Worm (Caenorhabditis elegans) whole organism, mixed stage, embryonic: ENCODE data around the gene gst-16.

Experiments used
- ces-1 ChIP-seq: fragments of 150-350 bp; optimal IDR thresholded peaks from 2 replicates; lab custom pipeline; 2014; ENCODE audit warnings: missing biosample characterization, missing genetic modification reagents, missing genetic modification characterization
- drap-1 ChIP-seq: fragments of 200-800 bp; sonication (Bioruptor generic); optimal IDR thresholded peaks from 3 replicates; lab custom pipeline; 2018; ENCODE audit warnings: mild to moderate bottlenecking, missing genetic modification characterization, missing compliant biosample characterization
- elt-3 ChIP-seq: fragments of 150-350 bp; optimal IDR thresholded peaks from 2 replicates; lab custom pipeline; 2014; ENCODE audit warnings: missing biosample characterization, missing genetic modification characterization
- hlh-1 ChIP-seq: fragments of 150-350 bp; optimal IDR thresholded peaks from 2 replicates; lab custom pipeline; 2014; ENCODE audit warnings: missing biosample characterization, missing genetic modification reagents, missing genetic modification characterization
- lin-32 ChIP-seq: fragments of 200-800 bp; sonication (Bioruptor generic); optimal IDR thresholded peaks from 2 replicates; lab custom pipeline; 2018; ENCODE audit warnings: mild to moderate bottlenecking, missing genetic modification characterization, missing compliant biosample characterization
- mab-5 ChIP-seq: fragments of 150-350 bp; optimal IDR thresholded peaks from 2 replicates; lab custom pipeline; 2014; ENCODE audit warnings: missing biosample characterization, missing genetic modification characterization
- nhr-237 ChIP-seq: fragments of 150-350 bp; optimal IDR thresholded peaks from 2 replicates; lab custom pipeline; 2014; ENCODE audit warnings: missing biosample characterization, missing genetic modification characterization
- nhr-28 ChIP-seq: fragments of 150-350 bp; optimal IDR thresholded peaks from 2 replicates; lab custom pipeline; 2014; ENCODE audit warnings: missing biosample characterization, missing genetic modification characterization
- pha-4 ChIP-seq: fragments of 150-350 bp; optimal IDR thresholded peaks from 2 replicates; lab custom pipeline; 2018; ENCODE audit warnings: missing biosample characterization, missing genetic modification reagents, missing genetic modification characterization
- unc-39 ChIP-seq: fragments of 150-350 bp; optimal IDR thresholded peaks from 2 replicates; lab custom pipeline; 2014; ENCODE audit warnings: missing biosample characterization, missing genetic modification characterization

DNA sequence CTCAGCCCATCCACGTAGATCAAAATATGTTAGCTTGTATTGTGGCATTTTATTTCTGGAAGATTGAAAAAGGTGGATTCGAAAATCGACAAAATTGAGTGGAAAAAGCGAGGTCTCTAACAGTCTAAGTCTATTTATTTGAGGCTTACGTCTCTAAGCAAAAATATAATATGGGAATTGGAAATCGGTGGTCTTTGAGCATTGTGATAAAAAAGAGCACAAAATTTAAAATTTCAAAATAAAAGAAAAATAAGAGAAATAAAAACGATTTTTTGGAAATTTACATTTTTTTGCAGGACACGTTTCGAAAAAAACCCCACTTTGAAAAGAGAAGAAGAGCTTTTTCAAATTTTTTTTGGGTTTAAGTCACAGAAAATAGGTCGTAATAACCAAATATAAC lies 11.1 kb downstream of the gst-16 start, which contains the start of gene gst-15:
- TF ChIP-seq nhr-28 (tag; lab: Kevin White, UChicago) (no peak), lin-32 (GFP tag; lab: Kevin White, UChicago) (no peak), pha-4 (tag; lab: Kevin White, UChicago) (no peak), nhr-237 (no peak), hlh-1 (tag; lab: Kevin White, UChicago) (no peak), ces-1 (no peak), drap-1 (GFP tag; lab: Kevin White, UChicago) (no peak), unc-39 (no peak), elt-3 (no peak), mab-5 (tag; lab: Kevin White, UChicago) (no peak)
